Worm (Caenorhabditis elegans) whole organism, young adult: Measurements from ENCODE around the gene ifc-2.

Experiments used
- C17E4.6 ChIP-seq: fragments of 200-800 bp; sonication (Bioruptor generic); IDR thresholded peaks from 2 replicates; pipeline ENCODE4 v1.3.6; 2022; ENCODE audit warnings: missing genetic modification reagents, missing genetic modification characterization, missing compliant biosample characterization
- Y95B8A.8 ChIP-seq: fragments of 200-800 bp; sonication (Bioruptor generic); IDR thresholded peaks from 2 replicates; pipeline ENCODE4 v1.3.6; 2022; ENCODE audit warnings: missing genetic modification reagents, missing genetic modification characterization, missing compliant biosample characterization
- attf-3 ChIP-seq: fragments of 200-800 bp; sonication (Bioruptor generic); conservative IDR thresholded peaks from 2 replicates; pipeline ENCODE4 v1.3.6; 2022; ENCODE audit warnings: missing genetic modification reagents, missing genetic modification characterization, missing compliant biosample characterization
- ceh-100 ChIP-seq: fragments of 200-800 bp; sonication (Bioruptor generic); IDR thresholded peaks from 2 replicates; pipeline ENCODE4 v1.3.6; 2022; ENCODE audit warnings: missing genetic modification reagents, missing genetic modification characterization, missing compliant biosample characterization
- lin-35 ChIP-seq, 3 experiments: fragments of 150-350 bp in 2 of 3; sonication (generic microtip) in 1 of 3; optimal IDR thresholded peaks; 2 replicates each; lab custom pipeline; 2014 to 2018; ENCODE audit warnings: missing biosample characterization in 3 of 3, missing genetic modification characterization in 3 of 3, missing genetic modification reagents in 3 of 3
- nhr-90 ChIP-seq: sonication (generic microtip); optimal IDR thresholded peaks from 2 replicates; lab custom pipeline; 2016; ENCODE audit warnings: missing genotype, mild to moderate bottlenecking, missing genetic modification characterization, missing compliant biosample characterization
- ztf-28 ChIP-seq: fragments of 200-800 bp; sonication (Bioruptor generic); IDR thresholded peaks from 2 replicates; pipeline ENCODE4 v1.3.6; 2022; ENCODE audit warnings: missing genetic modification reagents, missing genetic modification characterization, missing compliant biosample characterization

DNA sequence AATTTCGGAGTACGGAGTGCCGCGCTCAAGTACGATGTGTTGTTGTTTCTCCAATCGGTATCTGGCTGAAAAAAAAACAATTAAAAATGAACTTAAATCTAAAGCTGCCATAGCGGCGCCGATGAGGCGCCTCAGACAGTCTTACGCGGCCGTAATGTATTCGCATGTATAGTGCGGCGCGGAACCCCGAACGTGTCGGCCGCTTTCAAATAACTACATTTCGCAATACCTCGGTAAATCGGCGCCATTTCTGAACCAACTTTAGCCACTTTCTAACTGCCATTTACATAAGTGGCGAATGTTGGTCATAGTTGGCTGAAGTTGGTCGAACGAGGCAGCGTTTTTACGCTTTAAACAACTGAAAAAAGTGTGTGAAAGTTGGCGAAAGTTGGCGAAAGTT is 41.9 kb downstream of the ifc-2 start:
- TF ChIP-seq ceh-100 (GFP tag; lab: Robert Waterston, UW) (no peak), Y95B8A.8 (GFP tag; lab: Robert Waterston, UW) (no peak), nhr-90 (tag; lab: Kevin White, UChicago) (no peak), C17E4.6 (GFP tag; lab: Robert Waterston, UW) (no peak), lin-35 (GFP tag; optimal IDR thresholded peaks at IDR 0.05; lab: Kevin White, UChicago) (no peak), ztf-28 (GFP tag; lab: Robert Waterston, UW) (no peak), attf-3 (GFP tag; lab: Robert Waterston, UW) (no peak)
